Worm (Caenorhabditis elegans) whole organism, L3 larva: Measurements from ENCODE around the gene acy-4.

Source experiments
- fkh-10 ChIP-seq: sonication (generic microtip); optimal IDR thresholded peaks from 2 replicates; lab custom pipeline; 2017; ENCODE audit warnings: missing biosample characterization, missing genetic modification reagents, missing genetic modification characterization
- lin-15B ChIP-seq: fragments of 150-350 bp; optimal IDR thresholded peaks from 2 replicates; lab custom pipeline; 2014; ENCODE audit warnings: missing biosample characterization, missing genetic modification characterization
- lin-39 ChIP-seq: fragments of 150-350 bp; optimal IDR thresholded peaks from 2 replicates; lab custom pipeline; 2018; ENCODE audit warnings: missing biosample characterization, missing genetic modification reagents, missing genetic modification characterization
- nhr-77 ChIP-seq: fragments of 150-350 bp; optimal IDR thresholded peaks from 2 replicates; lab custom pipeline; 2014; ENCODE audit warnings: missing biosample characterization, missing genetic modification characterization
- pha-4 ChIP-seq: fragments of 150-350 bp; optimal IDR thresholded peaks from 2 replicates; lab custom pipeline; 2014; ENCODE audit warnings: missing biosample characterization, missing genetic modification reagents, missing genetic modification characterization
- pqm-1 ChIP-seq: fragments of 150-350 bp; optimal IDR thresholded peaks from 2 replicates; lab custom pipeline; 2017; ENCODE audit warnings: missing biosample characterization, missing genetic modification characterization, inconsistent platforms
- snpc-4 ChIP-seq: fragments of 150-350 bp; optimal IDR thresholded peaks from 2 replicates; lab custom pipeline; 2014; ENCODE audit warnings: missing biosample characterization, missing genetic modification characterization
- unc-39 ChIP-seq: sonication (generic microtip); optimal IDR thresholded peaks from 4 replicates; lab custom pipeline; 2017; ENCODE audit warnings: missing biosample characterization, missing genetic modification characterization
- zag-1 ChIP-seq: fragments of 150-350 bp; optimal IDR thresholded peaks from 2 replicates; lab custom pipeline; 2014; ENCODE audit warnings: missing biosample characterization, missing genetic modification characterization
- ztf-4 ChIP-seq: fragments of 150-350 bp; optimal IDR thresholded peaks from 2 replicates; lab custom pipeline; 2014; ENCODE audit warnings: missing biosample characterization, missing genetic modification characterization

ce11 chrV:5613109-5613508, 17.6 kb downstream of the acy-4 start, which contains the start of gene lrpc-1:
- no peak for TF ChIP-seq lin-39 (tag; lab: Kevin White, UChicago)
- no peak for TF ChIP-seq ztf-4 (tag; lab: Kevin White, UChicago)
- TF ChIP-seq zag-1 (tag; lab: Kevin White, UChicago): no peak
- TF ChIP-seq nhr-77 (tag; lab: Kevin White, UChicago): no peak
- TF ChIP-seq snpc-4: no peak
- TF ChIP-seq pqm-1: no peak
- no peak for TF ChIP-seq unc-39
- TF ChIP-seq fkh-10 (GFP tag; lab: Kevin White, UChicago): no peak
- no peak for TF ChIP-seq lin-15B
- TF ChIP-seq pha-4 (tag; lab: Kevin White, UChicago): no peak
